Fruit fly (Drosophila melanogaster) Kc167 (cell line): ENCODE measurements around the gene gry.

Experiments
- Myc ChIP-seq: fragments of >200 bp; optimal IDR thresholded peaks from 2 replicates; lab custom pipeline; 2017; ENCODE audit warnings: missing external identifiers
- Sin3A ChIP-seq: fragments of >200 bp; optimal IDR thresholded peaks from 2 replicates; lab custom pipeline; 2018; ENCODE audit warnings: missing external identifiers
- h ChIP-seq: fragments of >200 bp; optimal IDR thresholded peaks from 3 replicates; lab custom pipeline; 2018; ENCODE audit warnings: missing external identifiers
- insv ChIP-seq: fragments of >200 bp; optimal IDR thresholded peaks from 3 replicates; lab custom pipeline; 2018; ENCODE audit warnings: missing external identifiers
- psq ChIP-seq: fragments of >200 bp; optimal IDR thresholded peaks from 2 replicates; lab custom pipeline; 2017; ENCODE audit warnings: missing external identifiers
- ttk ChIP-seq: sonication (Bioruptor generic); optimal IDR thresholded peaks from 2 replicates; lab custom pipeline; 2017; ENCODE audit warnings: missing external identifiers

Gene gry

DNA sequence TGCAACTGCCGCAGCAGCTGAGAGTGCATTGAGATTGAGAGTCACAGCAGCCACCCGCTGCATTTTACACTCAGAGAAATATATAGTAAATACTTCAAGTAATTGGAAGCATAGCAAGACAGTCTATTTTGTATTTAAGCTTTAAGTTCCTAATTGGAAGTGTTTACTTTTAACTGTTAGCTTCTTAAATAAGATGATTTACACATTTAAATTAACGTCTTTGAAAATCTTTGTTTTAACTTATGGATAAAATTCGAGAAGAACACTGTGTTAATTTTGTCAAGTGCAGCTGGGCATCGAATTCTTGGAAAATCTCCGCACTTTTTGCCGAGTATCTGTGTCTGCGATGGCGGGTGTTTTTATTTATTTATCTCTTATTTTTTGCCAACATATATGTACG, 60.8 kb downstream of the gry start:
- TF ChIP-seq Myc (lab: Kevin White, UChicago): no peak
- no peak for TF ChIP-seq h (lab: Kevin White, UChicago)
- no peak for TF ChIP-seq Sin3A (lab: Kevin White, UChicago)
- no peak for TF ChIP-seq ttk (lab: Kevin White, UChicago)
- no peak for TF ChIP-seq insv
- no peak for TF ChIP-seq psq (lab: Kevin White, UChicago)
